Fruit fly (Drosophila melanogaster) whole organism, pupa: ENCODE measurements around the gene cindr.

ENCODE experiments used
- CG10348 ChIP-seq: fragments of 200-800 bp; sonication (Bioruptor generic); IDR thresholded peaks from 2 replicates; pipeline ENCODE4 v1.3.6; 2022; ENCODE audit warnings: missing biosample characterization, missing genetic modification characterization
- CG12605 ChIP-seq: fragments of 200-800 bp; sonication (Bioruptor generic); IDR thresholded peaks from 2 replicates; pipeline ENCODE4 v1.3.6; 2022; ENCODE audit warnings: missing biosample characterization, missing genetic modification characterization
- CG13204 ChIP-seq: fragments of 200-800 bp; sonication (Bioruptor generic); optimal IDR thresholded peaks from 2 replicates; lab custom pipeline; 2018; ENCODE audit warnings: missing biosample characterization, mild to moderate bottlenecking, missing genetic modification characterization, moderate library complexity
- CG14655 ChIP-seq: fragments of 200-800 bp; sonication (Bioruptor generic); optimal IDR thresholded peaks from 3 replicates; lab custom pipeline; 2017; ENCODE audit warnings: mild to moderate bottlenecking, missing biosample characterization, missing genetic modification reagents, missing genetic modification characterization
- CG15710 ChIP-seq: fragments of 200-800 bp; sonication (Bioruptor generic); optimal IDR thresholded peaks from 2 replicates; lab custom pipeline; 2018; ENCODE audit warnings: missing biosample characterization, mild to moderate bottlenecking, missing genetic modification characterization, moderate library complexity
- CG17806 ChIP-seq: fragments of 200-800 bp; sonication (Bioruptor generic); optimal IDR thresholded peaks from 2 replicates; lab custom pipeline; 2018; ENCODE audit warnings: missing biosample characterization, mild to moderate bottlenecking, missing genetic modification characterization, moderate library complexity
- CG32121 ChIP-seq: fragments of 200-800 bp; sonication (Bioruptor generic); IDR thresholded peaks from 2 replicates; pipeline ENCODE4 v1.3.6; 2022; ENCODE audit warnings: missing biosample characterization, missing genetic modification characterization
- CG34367 ChIP-seq: fragments of 200-800 bp; sonication (Bioruptor generic); optimal IDR thresholded peaks from 2 replicates; lab custom pipeline; 2018; ENCODE audit warnings: missing biosample characterization, mild to moderate bottlenecking, missing genetic modification characterization
- CG4496 ChIP-seq: fragments of 200-800 bp; sonication (Bioruptor generic); IDR thresholded peaks from 3 replicates; pipeline ENCODE4 v1.3.6; 2022; ENCODE audit warnings: missing biosample characterization, missing genetic modification characterization
- CG8159 ChIP-seq: fragments of 200-800 bp; sonication (Bioruptor generic); optimal IDR thresholded peaks from 3 replicates; lab custom pipeline; 2018; ENCODE audit warnings: missing biosample characterization, mild to moderate bottlenecking, missing genetic modification characterization, moderate library complexity
- CG8301 ChIP-seq: fragments of 200-800 bp; sonication (Bioruptor generic); optimal IDR thresholded peaks from 2 replicates; lab custom pipeline; 2018; ENCODE audit warnings: missing biosample characterization, mild to moderate bottlenecking, missing genetic modification characterization
- CG9948 ChIP-seq: fragments of 200-800 bp; sonication (Bioruptor generic); optimal IDR thresholded peaks from 2 replicates; lab custom pipeline; 2018; ENCODE audit warnings: missing biosample characterization, mild to moderate bottlenecking, missing genetic modification characterization, moderate library complexity
- D1 ChIP-seq: fragments of 200-800 bp; sonication (Bioruptor generic); optimal IDR thresholded peaks from 2 replicates; lab custom pipeline; 2018; ENCODE audit warnings: missing biosample characterization, mild to moderate bottlenecking, missing genetic modification characterization, moderate library complexity
- EcR ChIP-seq: fragments of 200-800 bp; sonication (Bioruptor generic); optimal IDR thresholded peaks from 3 replicates; lab custom pipeline; 2019; ENCODE audit warnings: missing biosample characterization, missing genetic modification characterization, mild to moderate bottlenecking, moderate library complexity, missing genetic modification reagents
- Ets98B ChIP-seq: fragments of 200-800 bp; sonication (Bioruptor generic); IDR thresholded peaks from 2 replicates; pipeline ENCODE4 v1.3.6; 2022; ENCODE audit warnings: missing biosample characterization, missing genetic modification characterization
- Pif1A ChIP-seq: fragments of 200-800 bp; sonication (Bioruptor generic); optimal IDR thresholded peaks from 3 replicates; lab custom pipeline; 2016; ENCODE audit warnings: missing biosample characterization, missing genetic modification characterization
- Pif1B ChIP-seq: fragments of 200-800 bp; sonication (Bioruptor generic); optimal IDR thresholded peaks from 3 replicates; lab custom pipeline; 2016; ENCODE audit warnings: missing biosample characterization, missing genetic modification characterization
- Snoo ChIP-seq: fragments of 200-800 bp; sonication (Bioruptor generic); optimal IDR thresholded peaks from 3 replicates; lab custom pipeline; 2017; ENCODE audit warnings: missing biosample characterization, mild to moderate bottlenecking, missing genetic modification characterization, inconsistent platforms
- fd96Ca ChIP-seq: fragments of 200-800 bp; sonication (Bioruptor generic); IDR thresholded peaks from 3 replicates; pipeline ENCODE4 v1.3.6; 2022; ENCODE audit warnings: missing biosample characterization, missing genetic modification characterization
- gl ChIP-seq: fragments of 200-800 bp; sonication (Bioruptor generic); optimal IDR thresholded peaks from 2 replicates; lab custom pipeline; 2018; ENCODE audit warnings: missing biosample characterization, mild to moderate bottlenecking, missing genetic modification characterization
- rn ChIP-seq: fragments of 200-800 bp; sonication (Bioruptor generic); IDR thresholded peaks from 2 replicates; pipeline ENCODE4 v1.3.6; 2022; ENCODE audit warnings: missing biosample characterization, missing genetic modification characterization

cindr gene

DNA sequence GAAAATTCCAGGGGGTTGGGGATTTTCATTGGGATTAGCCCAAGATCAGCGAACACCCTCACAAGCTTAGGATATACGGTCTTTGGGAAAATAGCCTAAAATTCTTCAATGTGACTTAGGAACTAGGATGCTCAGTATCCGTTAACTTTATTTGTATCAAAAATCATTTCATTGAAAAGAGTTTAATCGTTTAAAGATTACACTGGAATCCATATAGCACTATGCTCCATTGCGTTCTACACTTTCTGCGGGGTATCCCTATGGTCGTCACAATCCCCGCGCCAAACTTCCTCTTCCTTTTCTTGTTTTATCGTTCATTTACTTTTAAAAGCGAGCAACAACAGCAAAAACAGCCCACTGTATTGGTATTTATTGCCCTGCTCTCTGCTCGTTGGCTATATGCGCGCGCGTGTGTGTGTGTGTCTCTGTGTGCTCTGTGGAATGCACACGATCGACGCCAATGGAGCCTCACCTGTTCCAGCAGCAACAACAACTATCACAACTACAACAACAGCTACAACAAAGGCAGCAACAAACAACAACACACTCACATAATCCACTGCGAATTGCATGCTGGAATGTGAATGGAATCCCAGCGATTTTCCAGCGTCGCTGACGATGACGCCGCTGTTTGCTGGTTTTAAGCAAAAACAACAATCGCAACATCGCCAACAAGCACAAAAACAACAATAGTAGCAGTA is 4.5 kb upstream of the cindr start:
- TF ChIP-seq CG8159 (tag; lab: Kevin White, UChicago): peak; percentile 86
- TF ChIP-seq CG10348 (GFP tag; lab: Robert Waterston, UW): peak; percentile 63
- peak; percentile 25 for TF ChIP-seq CG13204 (GFP tag; lab: Kevin White, UChicago)
- peak; percentile 84 for TF ChIP-seq CG9948
- TF ChIP-seq CG8301 (tag; lab: Kevin White, UChicago): peak; percentile 83
- TF ChIP-seq CG32121 (GFP tag; lab: Robert Waterston, UW): peak; percentile 76
- TF ChIP-seq CG17806: peak; percentile 73
- peak; percentile 43 for TF ChIP-seq gl (tag; lab: Kevin White, UChicago)
- peak; percentile 79 for TF ChIP-seq Pif1B (GFP tag; lab: Kevin White, UChicago)
- peak; percentile 91 for TF ChIP-seq EcR (GFP tag; lab: Kevin White, UChicago)
- peak; percentile 84 for TF ChIP-seq CG4496 (GFP tag; lab: Robert Waterston, UW)
- peak; percentile 87 for TF ChIP-seq fd96Ca (GFP tag; lab: Robert Waterston, UW)
- TF ChIP-seq Pif1A (GFP tag; lab: Kevin White, UChicago): peak; percentile 77
- peak; percentile 76 for TF ChIP-seq CG34367 (tag; lab: Kevin White, UChicago)
- TF ChIP-seq Snoo (tag; lab: Kevin White, UChicago): peak; percentile 70
- TF ChIP-seq CG14655 (GFP tag; lab: Kevin White, UChicago): peak; percentile 90
- peak; percentile 68; the same call in 1 of the 2 replicates for TF ChIP-seq rn (GFP tag; lab: Robert Waterston, UW)
- TF ChIP-seq D1: no peak
- peak; percentile 86 for TF ChIP-seq CG15710 (tag; lab: Kevin White, UChicago)
- peak; percentile 68 for TF ChIP-seq Ets98B (GFP tag; lab: Robert Waterston, UW)
- 0 out of 2 replicates have a peak, but pooled peaks have one; percentile 9 for TF ChIP-seq CG12605 (GFP tag; lab: Robert Waterston, UW)

dm6 chr3R:30805196-30805595 is 3.2 kb upstream of the cindr start:
- TF ChIP-seq gl (tag; lab: Kevin White, UChicago): peak; percentile 13
- TF ChIP-seq EcR (GFP tag; lab: Kevin White, UChicago): no peak
- peak; percentile 22 for TF ChIP-seq Snoo (tag; lab: Kevin White, UChicago)
- TF ChIP-seq rn (GFP tag; lab: Robert Waterston, UW): peak; percentile 37; the same call in 1 of the 2 replicates
- peak; percentile 72 for TF ChIP-seq Pif1A (GFP tag; lab: Kevin White, UChicago)
- TF ChIP-seq CG14655 (GFP tag; lab: Kevin White, UChicago): peak; percentile 83
- TF ChIP-seq CG13204 (GFP tag; lab: Kevin White, UChicago): no peak
- peak; percentile 85 for TF ChIP-seq CG32121 (GFP tag; lab: Robert Waterston, UW)
- peak; percentile 74 for TF ChIP-seq CG17806
- TF ChIP-seq CG34367 (tag; lab: Kevin White, UChicago): peak; percentile 56
- peak; percentile 76 for TF ChIP-seq CG12605 (GFP tag; lab: Robert Waterston, UW)
- TF ChIP-seq Pif1B (GFP tag; lab: Kevin White, UChicago): peak; percentile 11
- peak; percentile 62 for TF ChIP-seq CG9948
- no peak for TF ChIP-seq D1
- TF ChIP-seq CG10348 (GFP tag; lab: Robert Waterston, UW): peak; percentile 45; the same call in 1 of the 2 replicates
- peak; percentile 76 for TF ChIP-seq CG15710 (tag; lab: Kevin White, UChicago)
- TF ChIP-seq CG8301 (tag; lab: Kevin White, UChicago): peak; percentile 78
- peak; percentile 72 for TF ChIP-seq CG8159 (tag; lab: Kevin White, UChicago)
- TF ChIP-seq CG4496 (GFP tag; lab: Robert Waterston, UW): peak; percentile 84
- TF ChIP-seq fd96Ca (GFP tag; lab: Robert Waterston, UW): no peak
- peak; percentile 72 for TF ChIP-seq Ets98B (GFP tag; lab: Robert Waterston, UW)

DNA sequence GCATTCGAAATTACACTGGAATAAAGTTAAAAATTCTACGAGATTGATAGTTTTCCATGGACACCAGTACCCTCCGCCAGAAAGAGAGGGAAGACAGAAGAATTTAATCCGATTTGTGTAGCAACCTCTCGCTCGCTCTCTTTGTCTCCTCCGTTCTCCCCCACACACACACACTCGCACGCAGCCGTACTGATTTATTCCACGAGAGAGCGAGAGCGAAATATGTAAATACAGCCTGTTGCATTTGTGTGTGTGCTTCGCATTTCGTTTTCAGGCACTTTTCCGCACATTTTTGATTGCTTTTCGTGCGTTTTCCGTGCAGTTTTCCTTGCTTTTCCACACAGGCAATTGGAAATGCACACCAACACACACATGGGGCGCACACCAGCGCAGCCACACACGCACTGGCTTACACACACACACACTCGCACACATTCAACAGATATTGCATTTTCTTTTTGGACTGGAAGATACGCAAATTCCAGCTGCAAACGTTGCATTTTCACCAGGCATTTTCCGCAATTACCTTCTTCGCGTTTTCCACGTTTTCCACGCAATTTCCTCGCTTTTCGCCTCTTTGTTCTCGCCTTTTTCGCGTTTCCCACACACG is 2.5 kb upstream of the cindr start:
- TF ChIP-seq CG4496 (GFP tag; lab: Robert Waterston, UW) (no peak), CG12605 (GFP tag; lab: Robert Waterston, UW) (peak; percentile 73), EcR (GFP tag; lab: Kevin White, UChicago) (peak; percentile 43), CG13204 (GFP tag; lab: Kevin White, UChicago) (peak; percentile 33), CG9948 (no peak), rn (GFP tag; lab: Robert Waterston, UW) (no peak), CG10348 (GFP tag; lab: Robert Waterston, UW) (no peak), Pif1B (GFP tag; lab: Kevin White, UChicago) (no peak), Ets98B (GFP tag; lab: Robert Waterston, UW) (peak; percentile 19; the same call in 1 of the 2 replicates), CG8301 (tag; lab: Kevin White, UChicago) (no peak), gl (tag; lab: Kevin White, UChicago) (no peak), Snoo (tag; lab: Kevin White, UChicago) (no peak), CG17806 (no peak), CG8159 (tag; lab: Kevin White, UChicago) (peak; percentile 9), Pif1A (GFP tag; lab: Kevin White, UChicago) (no peak), D1 (no peak), CG34367 (tag; lab: Kevin White, UChicago) (no peak), CG32121 (GFP tag; lab: Robert Waterston, UW) (0 out of 2 replicates have a peak, but pooled peaks have one; percentile 30), CG14655 (GFP tag; lab: Kevin White, UChicago) (no peak), fd96Ca (GFP tag; lab: Robert Waterston, UW) (peak; percentile 32; the same call in 2 of the 3 replicates), CG15710 (tag; lab: Kevin White, UChicago) (no peak)

DNA sequence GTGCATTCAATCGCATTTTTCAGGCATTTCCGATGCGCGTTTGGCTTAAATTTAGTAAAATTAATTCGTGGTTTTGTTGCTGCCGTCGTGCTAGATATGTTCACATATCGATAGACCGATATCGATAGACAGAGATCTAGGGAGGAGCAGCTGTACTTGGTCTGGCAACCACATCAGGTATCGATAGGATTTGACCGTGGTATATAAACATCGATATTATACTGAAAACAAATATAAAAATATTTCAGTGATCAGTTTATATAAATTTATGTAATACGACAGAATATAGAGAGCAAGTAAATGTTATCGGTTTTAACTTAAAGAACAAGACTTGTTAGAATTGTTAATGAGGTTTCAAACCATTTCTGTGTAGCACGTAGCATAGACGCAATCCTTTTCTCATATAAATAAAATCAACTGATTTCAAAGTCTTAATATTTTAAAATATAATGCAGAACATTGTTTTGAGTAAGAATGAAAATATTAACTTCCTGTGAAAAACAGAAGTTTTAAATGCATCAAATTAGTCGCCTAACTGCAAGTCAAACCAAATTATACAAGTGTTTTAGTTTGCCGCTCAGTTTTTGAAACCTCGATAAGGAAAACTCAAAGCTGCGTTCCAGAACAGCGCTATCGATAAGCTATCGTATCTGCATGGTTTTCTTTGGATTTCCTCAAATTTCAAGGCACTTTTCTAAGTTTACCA is 1.8 kb upstream of the cindr start, which contains the start of the genes wts and dj-1beta:
TSS of gene wts (minus strand) at position 130 of the 706 bp plus-strand sequence.
TSS of gene dj-1beta (plus strand) at position 628 of the 706 bp plus-strand sequence.
- TF ChIP-seq CG4496 (GFP tag; lab: Robert Waterston, UW) (no peak), CG17806 (no peak), CG32121 (GFP tag; lab: Robert Waterston, UW) (no peak), D1 (no peak), CG13204 (GFP tag; lab: Kevin White, UChicago) (no peak), CG12605 (GFP tag; lab: Robert Waterston, UW) (no peak), CG34367 (tag; lab: Kevin White, UChicago) (no peak), CG8159 (tag; lab: Kevin White, UChicago) (no peak), CG10348 (GFP tag; lab: Robert Waterston, UW) (no peak), EcR (GFP tag; lab: Kevin White, UChicago) (no peak)
